Fruit fly (Drosophila melanogaster) whole organism, embryonic: Measurements from ENCODE around the gene CG11791.

Experiments used
- Adf1 ChIP-seq: fragments of 200-800 bp; sonication (Bioruptor generic); IDR thresholded peaks from 2 replicates; pipeline ENCODE4 v1.3.6; 2022; ENCODE audit warnings: missing biosample characterization, missing genetic modification characterization
- BEAF-32 ChIP-seq: fragments of 200-800 bp; sonication (Bioruptor generic); optimal IDR thresholded peaks from 3 replicates; lab custom pipeline; 2017; ENCODE audit warnings: missing biosample characterization, missing genetic modification characterization, mild to moderate bottlenecking, moderate library complexity, missing genetic modification reagents
- C15 ChIP-seq: fragments of 200-800 bp; sonication (Bioruptor generic); IDR thresholded peaks from 3 replicates; pipeline ENCODE4 v1.3.6; 2022; ENCODE audit warnings: missing biosample characterization, missing genetic modification characterization
- CG10321 ChIP-seq: fragments of 200-800 bp; sonication (Bioruptor generic); IDR thresholded peaks from 2 replicates; pipeline ENCODE4 v1.3.6; 2022; ENCODE audit warnings: missing biosample characterization, missing genetic modification characterization
- CG11456 ChIP-seq: fragments of 200-800 bp; sonication (Bioruptor generic); IDR thresholded peaks from 3 replicates; pipeline ENCODE4 v1.3.6; 2022; ENCODE audit warnings: missing biosample characterization, missing genetic modification characterization
- CG12104 ChIP-seq: fragments of 200-800 bp; sonication (Bioruptor generic); optimal IDR thresholded peaks from 3 replicates; lab custom pipeline; 2016; ENCODE audit warnings: missing biosample characterization, missing genetic modification characterization
- CG12659 ChIP-seq: fragments of 200-800 bp; sonication (Bioruptor generic); optimal IDR thresholded peaks from 3 replicates; lab custom pipeline; 2017; ENCODE audit warnings: mild to moderate bottlenecking, missing biosample characterization, missing genetic modification reagents, missing genetic modification characterization
- CG12744 ChIP-seq: fragments of 200-800 bp; sonication (Bioruptor generic); optimal IDR thresholded peaks from 2 replicates; lab custom pipeline; 2016; ENCODE audit warnings: missing biosample characterization, missing genetic modification characterization
- CG13424 ChIP-seq: fragments of 200-800 bp; sonication (Bioruptor generic); optimal IDR thresholded peaks from 2 replicates; lab custom pipeline; 2019; ENCODE audit warnings: missing biosample characterization, mild to moderate bottlenecking, missing genetic modification characterization, moderate library complexity
- CG15073 ChIP-seq: fragments of 200-800 bp; sonication (Bioruptor generic); optimal IDR thresholded peaks from 2 replicates; lab custom pipeline; 2016; ENCODE audit warnings: missing biosample characterization, missing genetic modification characterization
- CG15514 ChIP-seq: fragments of 200-800 bp; sonication (Bioruptor generic); optimal IDR thresholded peaks from 3 replicates; lab custom pipeline; 2017; ENCODE audit warnings: missing biosample characterization, missing genetic modification characterization, mild to moderate bottlenecking, moderate library complexity, missing genetic modification reagents
- CG1603 ChIP-seq: fragments of 200-800 bp; sonication (Bioruptor generic); optimal IDR thresholded peaks from 2 replicates; lab custom pipeline; 2019; ENCODE audit warnings: missing biosample characterization, mild to moderate bottlenecking, missing genetic modification characterization, moderate library complexity
- CG16813 ChIP-seq: fragments of 200-800 bp; sonication (Bioruptor generic); IDR thresholded peaks from 3 replicates; pipeline ENCODE4 v1.3.6; 2022; ENCODE audit warnings: missing biosample characterization, missing genetic modification characterization; ENCODE audit not compliant: partially characterized antibody
- CG1832 ChIP-seq: fragments of 200-800 bp; sonication (Bioruptor generic); optimal IDR thresholded peaks from 2 replicates; lab custom pipeline; 2017; ENCODE audit warnings: missing biosample characterization, mild to moderate bottlenecking, missing genetic modification characterization, inconsistent platforms
- CG30020 ChIP-seq: fragments of 200-800 bp; optimal IDR thresholded peaks from 2 replicates; lab custom pipeline; 2019; ENCODE audit warnings: missing biosample characterization, mild to moderate bottlenecking, missing genetic modification characterization, moderate library complexity
- CG34224 ChIP-seq: fragments of 200-800 bp; sonication (Bioruptor generic); IDR thresholded peaks from 3 replicates; pipeline ENCODE4 v1.3.6; 2022; ENCODE audit warnings: missing biosample characterization, missing genetic modification characterization; ENCODE audit not compliant: partially characterized antibody
- CG4617 ChIP-seq: fragments of 200-800 bp; sonication (Bioruptor generic); optimal IDR thresholded peaks from 3 replicates; lab custom pipeline; 2016; ENCODE audit warnings: missing biosample characterization, missing genetic modification characterization, borderline replicate concordance
- CG8290 ChIP-seq, 3 experiments: fragments of 200-800 bp; sonication (Bioruptor generic); optimal IDR thresholded peaks; 2 replicates each; lab custom pipeline; 2016 to 2019; ENCODE audit warnings: missing biosample characterization in 3 of 3, missing genetic modification characterization in 3 of 3, mild to moderate bottlenecking in 2 of 3, moderate library complexity in 1 of 3
- Doc3 ChIP-seq: fragments of 200-800 bp; sonication (Bioruptor generic); IDR thresholded peaks from 3 replicates; pipeline ENCODE4 v1.3.6; 2022; ENCODE audit warnings: missing biosample characterization, missing genetic modification characterization; ENCODE audit not compliant: partially characterized antibody
- Gsc ChIP-seq: fragments of 200-800 bp; sonication (Bioruptor generic); IDR thresholded peaks from 2 replicates; pipeline ENCODE4 v1.3.6; 2022; ENCODE audit warnings: missing biosample characterization, missing genetic modification characterization
- Gug ChIP-seq: fragments of 200-800 bp; sonication (Bioruptor generic); IDR thresholded peaks from 4 replicates; pipeline ENCODE4 v1.3.6; 2022; ENCODE audit warnings: missing biosample characterization, missing genetic modification characterization
- HmgD ChIP-seq: fragments of 200-800 bp; sonication (Bioruptor generic); optimal IDR thresholded peaks from 3 replicates; lab custom pipeline; 2016; ENCODE audit warnings: missing biosample characterization, missing genetic modification characterization
- Hr3 ChIP-seq: fragments of 200-800 bp; sonication (Bioruptor generic); optimal IDR thresholded peaks from 3 replicates; lab custom pipeline; 2016; ENCODE audit warnings: missing biosample characterization, missing genetic modification characterization
- Jarid2 ChIP-seq: fragments of 200-800 bp; sonication (Bioruptor generic); optimal IDR thresholded peaks from 3 replicates; lab custom pipeline; 2017; ENCODE audit warnings: mild to moderate bottlenecking, missing biosample characterization, missing genetic modification reagents, missing genetic modification characterization
- NC2β ChIP-seq: fragments of 200-800 bp; sonication (Bioruptor generic); optimal IDR thresholded peaks from 2 replicates; lab custom pipeline; 2016; ENCODE audit warnings: missing biosample characterization, missing genetic modification characterization
- Nf-YA ChIP-seq: fragments of 200-800 bp; sonication (Bioruptor generic); IDR thresholded peaks from 2 replicates; pipeline ENCODE4 v1.3.6; 2022; ENCODE audit warnings: missing biosample characterization, missing genetic modification characterization
- Nf-YB ChIP-seq: fragments of 200-800 bp; sonication (Bioruptor generic); optimal IDR thresholded peaks from 3 replicates; lab custom pipeline; 2019; ENCODE audit warnings: missing biosample characterization, mild to moderate bottlenecking, missing genetic modification characterization, moderate library complexity
- Nf-YC ChIP-seq: fragments of 200-800 bp; optimal IDR thresholded peaks from 3 replicates; lab custom pipeline; 2019; ENCODE audit warnings: missing biosample characterization, mild to moderate bottlenecking, missing genetic modification characterization, moderate library complexity
- Opbp ChIP-seq: fragments of 200-800 bp; sonication (Bioruptor generic); IDR thresholded peaks from 3 replicates; pipeline ENCODE4 v1.3.6; 2022; ENCODE audit warnings: missing biosample characterization, missing genetic modification characterization; ENCODE audit not compliant: partially characterized antibody
- Side ChIP-seq: fragments of 200-800 bp; sonication (Bioruptor generic); optimal IDR thresholded peaks from 2 replicates; lab custom pipeline; 2016; ENCODE audit warnings: missing biosample characterization, missing genetic modification characterization
- Trl ChIP-seq, 3 experiments: fragments of >200 bp in 2 of 3; fragments of 200-800 bp in 1 of 3; sonication (Bioruptor generic) in 1 of 3; optimal IDR thresholded peaks; 2 replicates in 1 of 3; 3 replicates in 2 of 3; lab custom pipeline; 2016 to 2017; ENCODE audit warnings: missing biosample characterization in 1 of 3, missing genetic modification characterization in 1 of 3
- Xrp1 ChIP-seq: fragments of 200-800 bp; sonication (Bioruptor generic); IDR thresholded peaks from 2 replicates; pipeline ENCODE4 v1.3.6; 2022; ENCODE audit warnings: missing biosample characterization, missing genetic modification characterization
- ara ChIP-seq: fragments of 200-800 bp; sonication (Bioruptor generic); IDR thresholded peaks from 2 replicates; pipeline ENCODE4 v1.3.6; 2022; ENCODE audit warnings: missing biosample characterization, missing genetic modification characterization
- bowl ChIP-seq: fragments of 200-800 bp; sonication (Bioruptor generic); IDR thresholded peaks from 2 replicates; pipeline ENCODE4 v1.3.6; 2022; ENCODE audit warnings: missing biosample characterization, missing genetic modification characterization
- cg ChIP-seq: fragments of 200-800 bp; sonication (Bioruptor generic); optimal IDR thresholded peaks from 3 replicates; lab custom pipeline; 2019; ENCODE audit warnings: missing biosample characterization, mild to moderate bottlenecking, missing genetic modification characterization, moderate library complexity
- chinmo ChIP-seq: fragments of 200-800 bp; sonication (Bioruptor generic); IDR thresholded peaks from 4 replicates; pipeline ENCODE4 v1.3.6; 2022; ENCODE audit warnings: missing biosample characterization, missing genetic modification characterization; ENCODE audit not compliant: partially characterized antibody
- grau ChIP-seq: fragments of 200-800 bp; optimal IDR thresholded peaks from 3 replicates; lab custom pipeline; 2019; ENCODE audit warnings: missing biosample characterization, mild to moderate bottlenecking, missing genetic modification characterization, moderate library complexity
- gsb-n ChIP-seq: fragments of 200-800 bp; sonication (Bioruptor generic); optimal IDR thresholded peaks from 3 replicates; lab custom pipeline; 2018; ENCODE audit warnings: missing biosample characterization, mild to moderate bottlenecking, missing genetic modification characterization
- jing ChIP-seq: fragments of 200-800 bp; sonication (Bioruptor generic); optimal IDR thresholded peaks from 2 replicates; lab custom pipeline; 2018; ENCODE audit warnings: missing biosample characterization, mild to moderate bottlenecking, missing genetic modification characterization
- knrl ChIP-seq: fragments of 200-800 bp; sonication (Bioruptor generic); IDR thresholded peaks from 3 replicates; pipeline ENCODE4 v1.3.6; 2022; ENCODE audit warnings: missing biosample characterization, missing genetic modification characterization; ENCODE audit not compliant: partially characterized antibody
- lilli ChIP-seq: fragments of 200-800 bp; sonication (Bioruptor generic); optimal IDR thresholded peaks from 3 replicates; lab custom pipeline; 2016; ENCODE audit warnings: missing biosample characterization, missing genetic modification characterization
- mld ChIP-seq: fragments of 200-800 bp; sonication (Bioruptor generic); IDR thresholded peaks from 3 replicates; pipeline ENCODE4 v1.3.6; 2022; ENCODE audit warnings: missing biosample characterization, missing genetic modification characterization; ENCODE audit not compliant: partially characterized antibody
- nerfin-2 ChIP-seq: fragments of 200-800 bp; sonication (Bioruptor generic); IDR thresholded peaks from 2 replicates; pipeline ENCODE4 v1.3.6; 2022; ENCODE audit warnings: missing biosample characterization, missing genetic modification characterization; ENCODE audit not compliant: partially characterized antibody
- nom ChIP-seq: fragments of 200-800 bp; sonication (Bioruptor generic); optimal IDR thresholded peaks from 2 replicates; lab custom pipeline; 2017; ENCODE audit warnings: missing biosample characterization, missing genetic modification characterization, mild to moderate bottlenecking, moderate library complexity, missing genetic modification reagents
- oc ChIP-seq: fragments of 200-800 bp; sonication (Bioruptor generic); optimal IDR thresholded peaks from 2 replicates; lab custom pipeline; 2018; ENCODE audit warnings: missing biosample characterization, mild to moderate bottlenecking, missing genetic modification characterization, moderate library complexity
- ranshi ChIP-seq: fragments of 200-800 bp; sonication (Bioruptor generic); IDR thresholded peaks from 2 replicates; pipeline ENCODE4 v1.3.6; 2022; ENCODE audit warnings: missing biosample characterization, missing genetic modification characterization
- zen ChIP-seq: fragments of 200-800 bp; sonication (Bioruptor generic); optimal IDR thresholded peaks from 3 replicates; lab custom pipeline; 2018; ENCODE audit warnings: missing biosample characterization, mild to moderate bottlenecking, missing genetic modification characterization, moderate library complexity
- zf30C ChIP-seq: fragments of 200-800 bp; sonication (Bioruptor generic); optimal IDR thresholded peaks from 3 replicates; lab custom pipeline; 2018; ENCODE audit warnings: missing biosample characterization, mild to moderate bottlenecking, missing genetic modification characterization

The CG11791 gene

DNA sequence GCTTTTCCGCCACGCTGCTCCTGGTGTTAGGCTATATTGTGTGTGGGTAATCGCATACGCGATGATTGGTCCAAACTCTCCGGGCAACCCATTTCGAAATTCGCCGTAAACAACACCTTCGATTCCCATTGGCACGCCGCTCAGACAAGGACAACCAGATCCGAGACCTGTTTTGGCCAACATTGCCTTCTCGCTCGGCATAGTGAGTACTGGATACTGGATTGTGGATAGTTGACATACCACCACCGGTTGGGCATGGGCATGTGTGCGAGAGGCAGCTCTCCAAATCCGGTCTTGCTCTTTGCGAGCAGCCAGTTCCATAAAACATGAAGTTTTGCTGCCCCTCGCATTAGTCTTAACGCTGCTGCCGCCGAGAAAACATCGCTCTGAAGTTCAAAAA, 45.2 kb downstream of the CG11791 start, which contains the start of gene fd96Cb:
TSS of gene fd96Cb (plus strand) at position 374 of the 400 bp plus-strand sequence.
- TF ChIP-seq Hr3 (GFP tag; lab: Kevin White, UChicago) = no peak
- no peak for TF ChIP-seq Gug (GFP tag; lab: Robert Waterston, UW)
- TF ChIP-seq CG12744 (GFP tag; lab: Kevin White, UChicago) = no peak
- TF ChIP-seq zf30C (GFP tag; lab: Kevin White, UChicago) = no peak
- TF ChIP-seq CG12104 (GFP tag; lab: Kevin White, UChicago) = no peak
- no peak for TF ChIP-seq zen (tag; lab: Kevin White, UChicago)
- 0 out of 3 replicates have a peak, but pooled peaks have one; percentile 55 for TF ChIP-seq mld (GFP tag; lab: Robert Waterston, UW)
- TF ChIP-seq Xrp1 = no peak
- TF ChIP-seq ranshi (GFP tag; lab: Robert Waterston, UW) = no peak
- TF ChIP-seq CG1603 (tag; lab: Kevin White, UChicago) = no peak
- TF ChIP-seq CG10321 (GFP tag; lab: Robert Waterston, UW) = peak; percentile 94
- TF ChIP-seq Nf-YA (GFP tag; lab: Robert Waterston, UW) = peak; percentile 95
- no peak for TF ChIP-seq CG11456 (GFP tag; lab: Robert Waterston, UW)
- TF ChIP-seq lilli (GFP tag; lab: Kevin White, UChicago) = no peak
- TF ChIP-seq jing = peak; percentile 34
- TF ChIP-seq CG1832 (GFP tag; lab: Kevin White, UChicago) = peak; percentile 88
- peak; percentile 64 for TF ChIP-seq cg (GFP tag; lab: Kevin White, UChicago)
- peak; percentile 100 for TF ChIP-seq Nf-YB (GFP tag; lab: Kevin White, UChicago)
- no peak for TF ChIP-seq NC2β
- TF ChIP-seq nom (GFP tag; lab: Kevin White, UChicago) = peak; percentile 31
- TF ChIP-seq bowl (GFP tag; lab: Robert Waterston, UW) = no peak
- peak; percentile 100 for TF ChIP-seq Nf-YC (tag; lab: Kevin White, UChicago)
- no peak for TF ChIP-seq CG15073 (GFP tag; lab: Kevin White, UChicago)
- peak; percentile 34; the same call in 1 of the 3 replicates for TF ChIP-seq Opbp (GFP tag; lab: Robert Waterston, UW)
- TF ChIP-seq Jarid2 (GFP tag; lab: Kevin White, UChicago) = peak; percentile 73
- TF ChIP-seq HmgD (GFP tag; lab: Kevin White, UChicago) = peak; percentile 21
- peak; percentile 64 for TF ChIP-seq oc (tag; lab: Kevin White, UChicago)
- peak; percentile 30 to 49 for TF ChIP-seq Trl (optimal IDR thresholded peaks at IDR 0.05; lab: Kevin White, UChicago)
- TF ChIP-seq Trl (GFP tag; optimal IDR thresholded peaks at IDR 0.05; lab: Kevin White, UChicago) = no peak
- no peak for TF ChIP-seq CG30020 (tag; lab: Kevin White, UChicago)
- TF ChIP-seq CG34224 = no peak
- TF ChIP-seq Adf1 (GFP tag; lab: Robert Waterston, UW) = peak; percentile 31; the same call in 1 of the 2 replicates

dm6 chr3R:25097486-25097885, 48.1 kb downstream of the CG11791 start, which contains the start of the genes CG33095 and CG33096:
CG33095 (plus strand) TSS chr3R:25097672.
CG33096 (plus strand) TSS chr3R:25097672.
- TF ChIP-seq CG13424 (tag; lab: Kevin White, UChicago) (no peak), nerfin-2 (GFP tag; lab: Robert Waterston, UW) (no peak), Side (GFP tag; lab: Kevin White, UChicago) (no peak), grau (tag; lab: Kevin White, UChicago) (no peak), BEAF-32 (peak; percentile 31), CG8290 (GFP tag; optimal IDR thresholded peaks at IDR 0.05; lab: Kevin White, UChicago) (peak; percentile 75), CG8290 (tag; optimal IDR thresholded peaks at IDR 0.05; lab: Kevin White, UChicago) (peak in 1 of 2 experiments; percentile 2), Gsc (no peak), C15 (no peak), gsb-n (tag; lab: Kevin White, UChicago) (peak; percentile 83), knrl (GFP tag; lab: Robert Waterston, UW) (0 out of 3 replicates have a peak, but pooled peaks have one; percentile 10), CG16813 (0 out of 3 replicates have a peak, but pooled peaks have one; percentile 43), ara (GFP tag; lab: Robert Waterston, UW) (no peak), chinmo (GFP tag; lab: Robert Waterston, UW) (0 out of 4 replicates have a peak, but pooled peaks have one; percentile 38), CG12659 (GFP tag; lab: Kevin White, UChicago) (peak; percentile 57), CG15514 (peak; percentile 98), CG4617 (GFP tag; lab: Kevin White, UChicago) (peak; percentile 84), Doc3 (no peak)
